Fruit fly (Drosophila melanogaster): ENCODE measurements around the gene Eig71Ei.
A peak's percentile ranks its signal among the peaks of the same experiment; 100 is the strongest.

dm6 chr3L:15624944-15625610 is 34.4 kb upstream of the Eig71Ei start:
- TF ChIP-seq h (GFP tag; optimal IDR thresholded peaks at IDR 0.05) (no peak), Dif (GFP tag; optimal IDR thresholded peaks at IDR 0.05; ENCODE audit: partially characterized antibody) (peak; percentile 8), lola (GFP tag; optimal IDR thresholded peaks at IDR 0.05) (no peak), usp (GFP tag; optimal IDR thresholded peaks at IDR 0.05) (no peak), Rel (GFP tag; optimal IDR thresholded peaks at IDR 0.05) (peak; percentile 9), Rel (tag; optimal IDR thresholded peaks at IDR 0.05) (no peak), dmrt93B (GFP tag; optimal IDR thresholded peaks at IDR 0.05) (no peak), CG32264 (GFP tag; optimal IDR thresholded peaks at IDR 0.05) (no peak), OdsH (GFP tag; optimal IDR thresholded peaks at IDR 0.05) (no peak), Dfd (GFP tag; optimal IDR thresholded peaks at IDR 0.05) (no peak), Vsx2 (GFP tag; optimal IDR thresholded peaks at IDR 0.05; ENCODE audit: partially characterized antibody) (no peak), Mio (GFP tag; optimal IDR thresholded peaks at IDR 0.05) (no peak), HLH106 (tag; optimal IDR thresholded peaks at IDR 0.05) (no peak), Myc (optimal IDR thresholded peaks at IDR 0.05) (no peak)

Data from whole organism, wandering third instar larva.